Worm (Caenorhabditis elegans) whole organism, L1 larva: ENCODE results near the gene acp-5.
A peak's percentile ranks its signal among the peaks of the same experiment; 100 is the strongest.

Experiments
- C16A3.4 ChIP-seq: fragments of 150-350 bp; optimal IDR thresholded peaks from 2 replicates; lab custom pipeline; 2014; ENCODE audit warnings: missing biosample characterization, missing genetic modification characterization
- Y116A8C.19 ChIP-seq: sonication (generic microtip); optimal IDR thresholded peaks from 2 replicates; lab custom pipeline; 2016; ENCODE audit warnings: missing compliant biosample characterization, missing genetic modification characterization, borderline replicate concordance
- ceh-90 ChIP-seq: sonication (generic microtip); optimal IDR thresholded peaks from 2 replicates; lab custom pipeline; 2016; ENCODE audit warnings: missing genetic modification characterization, missing compliant biosample characterization
- efl-1 ChIP-seq, 4 experiments: fragments of 150-350 bp; optimal IDR thresholded peaks in 3 of 4; peaks in 1 of 4; 1 replicate in 1 of 4; 2 replicates in 3 of 4; lab custom pipeline; 2014; ENCODE audit warnings: missing biosample characterization in 2 of 4, missing genetic modification characterization in 2 of 4, missing genetic modification reagents in 2 of 4
- fkh-10 ChIP-seq: sonication (generic microtip); optimal IDR thresholded peaks from 2 replicates; lab custom pipeline; 2017; ENCODE audit warnings: missing biosample characterization, missing genetic modification reagents, missing genetic modification characterization
- fkh-4 ChIP-seq: sonication (generic microtip); optimal IDR thresholded peaks from 2 replicates; lab custom pipeline; 2016; ENCODE audit warnings: missing compliant biosample characterization, missing genetic modification characterization, borderline replicate concordance
- grh-1 ChIP-seq: fragments of 200-800 bp; sonication (Bioruptor generic); IDR thresholded peaks from 2 replicates; pipeline ENCODE4 v1.3.6; 2022; ENCODE audit warnings: missing genetic modification reagents, missing genetic modification characterization, missing compliant biosample characterization
- hlh-4 ChIP-seq: sonication (generic microtip); optimal IDR thresholded peaks from 2 replicates; lab custom pipeline; 2016; ENCODE audit warnings: mild to moderate bottlenecking, missing genetic modification characterization, missing compliant biosample characterization
- lin-14 ChIP-seq: fragments of 200-800 bp; sonication (Bioruptor generic); optimal IDR thresholded peaks from 2 replicates; lab custom pipeline; 2018; ENCODE audit warnings: mild to moderate bottlenecking, missing genetic modification characterization, moderate library complexity, missing compliant biosample characterization
- mep-1 ChIP-seq: fragments of 150-350 bp; optimal IDR thresholded peaks from 2 replicates; lab custom pipeline; 2014; ENCODE audit warnings: missing biosample characterization, missing genetic modification characterization
- nhr-11 ChIP-seq: fragments of 150-350 bp; optimal IDR thresholded peaks from 2 replicates; lab custom pipeline; 2014; ENCODE audit warnings: missing biosample characterization, missing genetic modification characterization
- nhr-90 ChIP-seq: sonication (generic microtip); optimal IDR thresholded peaks from 2 replicates; lab custom pipeline; 2016; ENCODE audit warnings: mild to moderate bottlenecking, missing genetic modification characterization, missing compliant biosample characterization; ENCODE audit not compliant: poor library complexity
- pag-3 ChIP-seq: sonication (generic microtip); optimal IDR thresholded peaks from 2 replicates; lab custom pipeline; 2017; ENCODE audit warnings: missing genetic modification characterization, mild to moderate bottlenecking, missing compliant biosample characterization, antibody characterized with exemption, borderline replicate concordance; ENCODE audit not compliant: insufficient read depth
- snu-23 ChIP-seq: sonication (generic microtip); optimal IDR thresholded peaks from 2 replicates; lab custom pipeline; 2016; ENCODE audit warnings: missing genetic modification characterization, missing compliant biosample characterization
- sup-37 ChIP-seq: fragments of 200-800 bp; sonication (Bioruptor generic); optimal IDR thresholded peaks from 2 replicates; lab custom pipeline; 2018; ENCODE audit warnings: mild to moderate bottlenecking, missing genetic modification characterization, missing compliant biosample characterization
- unc-86 ChIP-seq: sonication (generic microtip); optimal IDR thresholded peaks from 2 replicates; lab custom pipeline; 2016; ENCODE audit warnings: missing genetic modification characterization, missing compliant biosample characterization
- unc-98 ChIP-seq: fragments of 200-800 bp; sonication (Bioruptor generic); IDR thresholded peaks from 2 replicates; pipeline ENCODE4 v1.3.6; 2022; ENCODE audit warnings: missing genetic modification characterization, missing compliant biosample characterization
- zag-1 ChIP-seq: fragments of 150-350 bp; optimal IDR thresholded peaks from 2 replicates; lab custom pipeline; 2014; ENCODE audit warnings: missing biosample characterization, missing genetic modification characterization

Gene acp-5

ce11 chrX:5869603-5870002 is 40.4 kb downstream of the acp-5 start:
- TF ChIP-seq hlh-4 = no peak
- TF ChIP-seq efl-1 (optimal IDR thresholded peaks at IDR 0.05; lab: Kevin White, UChicago) = no peak
- TF ChIP-seq efl-1 (GFP tag; optimal IDR thresholded peaks at IDR 0.05 in 1 of 2; lab: Kevin White, UChicago) = no peak
- peak; percentile 9 for TF ChIP-seq fkh-10
- TF ChIP-seq lin-14 (GFP tag; lab: Kevin White, UChicago) = peak; percentile 44

- no peak for TF ChIP-seq nhr-90 (tag; lab: Kevin White, UChicago)
Observed at ce11 chrX:5872153-5872552, 42.9 kb downstream of the acp-5 start.

- TF ChIP-seq sup-37 (no peak), snu-23 (GFP tag; lab: Kevin White, UChicago) (no peak), C16A3.4 (tag; lab: Kevin White, UChicago) (no peak), pag-3 (tag; lab: Kevin White, UChicago) (no peak), nhr-11 (tag; lab: Kevin White, UChicago) (no peak), fkh-4 (tag; lab: Kevin White, UChicago) (no peak), unc-98 (GFP tag; lab: Robert Waterston, UW) (no peak), mep-1 (no peak), grh-1 (GFP tag; lab: Robert Waterston, UW) (no peak), zag-1 (tag; lab: Kevin White, UChicago) (no peak), ceh-90 (no peak), unc-86 (tag; lab: Kevin White, UChicago) (no peak)
Observed at ce11 chrX:5875567-5875966, 46.3 kb downstream of the acp-5 start, which contains the start of gene F49E10.4. F49E10.4 (plus strand) TSS chrX:5875867.

ce11 chrX:5877039-5877438 is 47.8 kb downstream of the acp-5 start:
- TF ChIP-seq fkh-10 = peak; percentile 28
- TF ChIP-seq lin-14 (GFP tag; lab: Kevin White, UChicago) = peak; percentile 20
- TF ChIP-seq Y116A8C.19 (tag; lab: Kevin White, UChicago) = no peak
- TF ChIP-seq, all 84 proteins: peak for 2
